Fruit fly (Drosophila melanogaster) whole organism, embryonic: ENCODE measurements around the gene amos.

Experiments used
- Aef1 ChIP-seq: fragments of 200-800 bp; sonication (Bioruptor generic); IDR thresholded peaks from 3 replicates; pipeline ENCODE4 v1.3.6; 2022; ENCODE audit warnings: missing biosample characterization, missing genetic modification characterization
- CG10366 ChIP-seq: fragments of 200-800 bp; sonication (Bioruptor generic); IDR thresholded peaks from 2 replicates; pipeline ENCODE4 v1.3.6; 2022; ENCODE audit warnings: missing biosample characterization, missing genetic modification characterization
- CG11247 ChIP-seq: fragments of 200-800 bp; sonication (Bioruptor generic); IDR thresholded peaks from 2 replicates; pipeline ENCODE4 v1.3.6; 2022; ENCODE audit warnings: missing biosample characterization, missing genetic modification characterization
- CG12155 ChIP-seq: fragments of 200-800 bp; sonication (Bioruptor generic); optimal IDR thresholded peaks from 3 replicates; lab custom pipeline; 2016; ENCODE audit warnings: missing biosample characterization, missing genetic modification characterization
- CG14014 ChIP-seq: fragments of 200-800 bp; sonication (Bioruptor generic); IDR thresholded peaks from 2 replicates; pipeline ENCODE4 v1.3.6; 2022; ENCODE audit warnings: missing biosample characterization, missing genetic modification characterization
- CG14441 ChIP-seq: fragments of 200-800 bp; sonication (Bioruptor generic); IDR thresholded peaks from 2 replicates; pipeline ENCODE4 v1.3.6; 2022; ENCODE audit warnings: missing biosample characterization, missing genetic modification characterization
- CG14667 ChIP-seq: fragments of 200-800 bp; sonication (Bioruptor generic); IDR thresholded peaks from 2 replicates; pipeline ENCODE4 v1.3.6; 2022; ENCODE audit warnings: missing biosample characterization, missing genetic modification characterization
- CG2116 ChIP-seq: fragments of 200-800 bp; sonication (Bioruptor generic); optimal IDR thresholded peaks from 3 replicates; lab custom pipeline; 2018; ENCODE audit warnings: missing biosample characterization, mild to moderate bottlenecking, missing genetic modification characterization
- CG2129 ChIP-seq: fragments of 200-800 bp; sonication (Bioruptor generic); IDR thresholded peaks from 2 replicates; pipeline ENCODE4 v1.3.6; 2022; ENCODE audit warnings: missing biosample characterization, missing genetic modification characterization; ENCODE audit not compliant: partially characterized antibody
- CG2875 ChIP-seq: fragments of 200-800 bp; sonication (Bioruptor generic); optimal IDR thresholded peaks from 2 replicates; lab custom pipeline; 2017; ENCODE audit warnings: missing biosample characterization, mild to moderate bottlenecking, missing genetic modification characterization, missing genetic modification reagents
- CG30431 ChIP-seq: fragments of 200-800 bp; sonication (Bioruptor generic); optimal IDR thresholded peaks from 2 replicates; lab custom pipeline; 2017; ENCODE audit warnings: missing biosample characterization, missing genetic modification characterization
- CG3065 ChIP-seq: fragments of 200-800 bp; sonication (Bioruptor generic); optimal IDR thresholded peaks from 2 replicates; lab custom pipeline; 2016; ENCODE audit warnings: missing biosample characterization, missing genetic modification characterization
- CG31365 ChIP-seq: fragments of 200-800 bp; sonication (Bioruptor generic); optimal IDR thresholded peaks from 2 replicates; lab custom pipeline; 2018; ENCODE audit warnings: missing biosample characterization, mild to moderate bottlenecking, missing genetic modification characterization
- CG6813 ChIP-seq: fragments of 200-800 bp; sonication (Bioruptor generic); optimal IDR thresholded peaks from 2 replicates; lab custom pipeline; 2017; ENCODE audit warnings: missing biosample characterization, missing genetic modification characterization, mild to moderate bottlenecking, moderate library complexity, missing genetic modification reagents
- CG9609 ChIP-seq: fragments of 200-800 bp; sonication (Bioruptor generic); optimal IDR thresholded peaks from 3 replicates; lab custom pipeline; 2016; ENCODE audit warnings: missing biosample characterization, missing genetic modification characterization
- CkIIα-i1 ChIP-seq: fragments of 200-800 bp; sonication (Bioruptor generic); IDR thresholded peaks from 2 replicates; pipeline ENCODE4 v1.3.6; 2022; ENCODE audit warnings: missing biosample characterization, missing genetic modification characterization
- Dfd ChIP-seq, 2 experiments: fragments of >200 bp; optimal IDR thresholded peaks; 2 replicates each; lab custom pipeline; 2017; ENCODE audit warnings: missing biosample characterization in 2 of 2, missing genetic modification characterization in 2 of 2
- Doc3 ChIP-seq: fragments of 200-800 bp; sonication (Bioruptor generic); IDR thresholded peaks from 3 replicates; pipeline ENCODE4 v1.3.6; 2022; ENCODE audit warnings: missing biosample characterization, missing genetic modification characterization; ENCODE audit not compliant: partially characterized antibody
- Drgx ChIP-seq: fragments of 200-800 bp; sonication (Bioruptor generic); IDR thresholded peaks from 2 replicates; pipeline ENCODE4 v1.3.6; 2022; ENCODE audit warnings: missing biosample characterization, missing genetic modification characterization
- Eip74EF ChIP-seq, 2 experiments: fragments of 200-800 bp in 1 of 2; fragments of >200 bp in 1 of 2; sonication (Bioruptor generic) in 1 of 2; optimal IDR thresholded peaks; 2 replicates each; lab custom pipeline; 2017 to 2019; ENCODE audit warnings: missing biosample characterization in 2 of 2, missing genetic modification characterization in 2 of 2, mild to moderate bottlenecking in 1 of 2, moderate library complexity in 1 of 2
- H2.0 ChIP-seq: fragments of 200-800 bp; sonication (Bioruptor generic); IDR thresholded peaks from 2 replicates; pipeline ENCODE4 v1.3.6; 2022; ENCODE audit warnings: missing biosample characterization, missing genetic modification characterization
- Hey ChIP-seq: fragments of 200-800 bp; sonication (Bioruptor generic); optimal IDR thresholded peaks from 3 replicates; lab custom pipeline; 2018; ENCODE audit warnings: missing biosample characterization, mild to moderate bottlenecking, missing genetic modification characterization
- Hmr ChIP-seq: fragments of 200-800 bp; sonication (Bioruptor generic); optimal IDR thresholded peaks from 3 replicates; lab custom pipeline; 2017; ENCODE audit warnings: mild to moderate bottlenecking, missing biosample characterization, missing genetic modification reagents, missing genetic modification characterization
- Hr3 ChIP-seq: fragments of 200-800 bp; sonication (Bioruptor generic); optimal IDR thresholded peaks from 3 replicates; lab custom pipeline; 2016; ENCODE audit warnings: missing biosample characterization, missing genetic modification characterization
- Hr51 ChIP-seq, 2 experiments: fragments of 200-800 bp; sonication (Bioruptor generic); optimal IDR thresholded peaks; 2 replicates in 1 of 2; 3 replicates in 1 of 2; lab custom pipeline; 2016 to 2018; ENCODE audit warnings: missing biosample characterization in 2 of 2, missing genetic modification characterization in 2 of 2, mild to moderate bottlenecking in 1 of 2, moderate library complexity in 1 of 2
- NFAT ChIP-seq: fragments of 200-800 bp; sonication (Bioruptor generic); IDR thresholded peaks from 2 replicates; pipeline ENCODE4 v1.3.6; 2022; ENCODE audit warnings: missing biosample characterization, missing genetic modification characterization
- Nf-YB ChIP-seq: fragments of 200-800 bp; sonication (Bioruptor generic); optimal IDR thresholded peaks from 3 replicates; lab custom pipeline; 2019; ENCODE audit warnings: missing biosample characterization, mild to moderate bottlenecking, missing genetic modification characterization, moderate library complexity
- Ptx1 ChIP-seq: fragments of 200-800 bp; sonication (Bioruptor generic); IDR thresholded peaks from 2 replicates; pipeline ENCODE4 v1.3.6; 2022; ENCODE audit warnings: missing biosample characterization, missing genetic modification characterization
- Vsx1 ChIP-seq: fragments of 200-800 bp; sonication (Bioruptor generic); optimal IDR thresholded peaks from 2 replicates; lab custom pipeline; 2017; ENCODE audit warnings: missing biosample characterization, mild to moderate bottlenecking, missing genetic modification characterization, missing genetic modification reagents
- Xbp1 ChIP-seq: fragments of 200-800 bp; sonication (Bioruptor generic); optimal IDR thresholded peaks from 3 replicates; lab custom pipeline; 2016; ENCODE audit warnings: missing biosample characterization, mild to moderate bottlenecking, missing genetic modification characterization
- YL-1 ChIP-seq: fragments of 200-800 bp; sonication (Bioruptor generic); optimal IDR thresholded peaks from 3 replicates; lab custom pipeline; 2017; ENCODE audit warnings: missing biosample characterization, mild to moderate bottlenecking, missing genetic modification characterization
- bbx ChIP-seq: fragments of 200-800 bp; sonication (Bioruptor generic); IDR thresholded peaks from 2 replicates; pipeline ENCODE4 v1.3.6; 2022; ENCODE audit warnings: missing biosample characterization, missing genetic modification characterization; ENCODE audit not compliant: partially characterized antibody
- bigmax ChIP-seq: fragments of 200-800 bp; sonication (Bioruptor generic); optimal IDR thresholded peaks from 2 replicates; lab custom pipeline; 2018; ENCODE audit warnings: missing biosample characterization, mild to moderate bottlenecking, missing genetic modification characterization
- bsh ChIP-seq, 2 experiments: fragments of 200-800 bp; sonication (Bioruptor generic); optimal IDR thresholded peaks; 2 replicates each; lab custom pipeline; 2017 to 2018; ENCODE audit warnings: mild to moderate bottlenecking in 2 of 2, missing biosample characterization in 2 of 2, missing genetic modification characterization in 2 of 2, moderate library complexity in 1 of 2
- cg ChIP-seq: fragments of 200-800 bp; sonication (Bioruptor generic); optimal IDR thresholded peaks from 3 replicates; lab custom pipeline; 2019; ENCODE audit warnings: missing biosample characterization, mild to moderate bottlenecking, missing genetic modification characterization, moderate library complexity
- corto ChIP-seq: fragments of 200-800 bp; sonication (Bioruptor generic); optimal IDR thresholded peaks from 2 replicates; lab custom pipeline; 2016; ENCODE audit warnings: missing biosample characterization, mild to moderate bottlenecking, missing genetic modification characterization, moderate library complexity
- croc ChIP-seq: fragments of 200-800 bp; sonication (Bioruptor generic); conservative IDR thresholded peaks from 3 replicates; pipeline ENCODE4 v1.3.6; 2022; ENCODE audit warnings: missing biosample characterization, missing genetic modification characterization
- crol ChIP-seq: fragments of 200-800 bp; sonication (Bioruptor generic); IDR thresholded peaks from 2 replicates; pipeline ENCODE4 v1.3.6; 2022; ENCODE audit warnings: missing biosample characterization, missing genetic modification characterization
- dan ChIP-seq: fragments of 200-800 bp; sonication (Bioruptor generic); IDR thresholded peaks from 2 replicates; pipeline ENCODE4 v1.3.6; 2022; ENCODE audit warnings: missing biosample characterization, missing genetic modification characterization
- fd64A ChIP-seq: fragments of 200-800 bp; sonication (Bioruptor generic); optimal IDR thresholded peaks from 3 replicates; lab custom pipeline; 2018; ENCODE audit warnings: missing biosample characterization, mild to moderate bottlenecking, missing genetic modification characterization
- fu2 ChIP-seq: fragments of 200-800 bp; sonication (Bioruptor generic); optimal IDR thresholded peaks from 2 replicates; lab custom pipeline; 2016; ENCODE audit warnings: missing biosample characterization, missing genetic modification characterization
- ham ChIP-seq: fragments of 200-800 bp; sonication (Bioruptor generic); IDR thresholded peaks from 2 replicates; pipeline ENCODE4 v1.3.6; 2022; ENCODE audit warnings: missing biosample characterization, missing genetic modification characterization
- lmd ChIP-seq: fragments of 200-800 bp; sonication (Bioruptor generic); IDR thresholded peaks from 2 replicates; pipeline ENCODE4 v1.3.6; 2022; ENCODE audit warnings: missing biosample characterization, missing genetic modification characterization
- lov ChIP-seq, 2 experiments: fragments of 200-800 bp in 1 of 2; fragments of >200 bp in 1 of 2; sonication (Bioruptor generic) in 1 of 2; IDR thresholded peaks in 1 of 2; optimal IDR thresholded peaks in 1 of 2; 2 replicates in 1 of 2; 3 replicates in 1 of 2; pipeline versions ENCODE4 v1.3.6 to Lab custom; 2017 to 2022; ENCODE audit warnings: missing biosample characterization in 1 of 2, missing genetic modification characterization in 1 of 2
- nau ChIP-seq: fragments of 200-800 bp; sonication (Bioruptor generic); optimal IDR thresholded peaks from 3 replicates; lab custom pipeline; 2017; ENCODE audit warnings: missing biosample characterization, mild to moderate bottlenecking, missing genetic modification characterization, missing genetic modification reagents
- pnt ChIP-seq: fragments of 200-800 bp; sonication (Bioruptor generic); optimal IDR thresholded peaks from 3 replicates; lab custom pipeline; 2016; ENCODE audit warnings: missing biosample characterization, missing genetic modification characterization
- sens ChIP-seq: fragments of 200-800 bp; sonication (Bioruptor generic); peaks from one replicate; lab custom pipeline; 2016; ENCODE audit warnings: missing biosample characterization, missing genetic modification characterization
- ssp ChIP-seq: fragments of 200-800 bp; sonication (Bioruptor generic); IDR thresholded peaks from 2 replicates; pipeline ENCODE4 v1.3.6; 2022; ENCODE audit warnings: missing biosample characterization, missing genetic modification characterization
- trem ChIP-seq: fragments of 200-800 bp; optimal IDR thresholded peaks from 3 replicates; lab custom pipeline; 2019; ENCODE audit warnings: missing biosample characterization, mild to moderate bottlenecking, missing genetic modification characterization, moderate library complexity
- unpg ChIP-seq: fragments of 200-800 bp; sonication (Bioruptor generic); optimal IDR thresholded peaks from 3 replicates; lab custom pipeline; 2018; ENCODE audit warnings: missing biosample characterization, mild to moderate bottlenecking, missing genetic modification characterization, moderate library complexity

The amos gene

DNA sequence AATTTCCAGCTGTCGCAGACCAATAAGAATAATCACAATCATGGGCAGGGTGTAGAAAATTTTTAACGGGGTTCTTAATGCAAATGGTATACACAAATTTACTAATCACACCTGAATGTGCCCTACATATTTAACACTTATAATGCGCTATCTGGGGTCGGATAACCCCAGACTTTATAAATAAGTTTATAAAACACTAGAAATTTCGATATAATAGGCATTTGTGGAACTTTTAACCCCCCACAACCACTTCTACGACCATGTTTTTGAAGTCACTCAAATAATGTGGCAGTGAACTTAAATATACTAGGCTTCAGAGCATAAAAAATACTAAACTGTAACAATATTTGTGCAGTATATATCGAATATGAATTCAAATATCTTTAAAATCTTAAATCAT lies 8.3 kb upstream of the amos start, which contains the start of gene CG10413 (continued):
- no peak for TF ChIP-seq CG2129 (GFP tag; lab: Robert Waterston, UW)
- TF ChIP-seq CkIIα-i1 (GFP tag; lab: Robert Waterston, UW) = peak; percentile 63; the same call in 1 of the 2 replicates
- peak; percentile 97 for TF ChIP-seq Drgx (GFP tag; lab: Robert Waterston, UW)
- TF ChIP-seq bsh (GFP tag; optimal IDR thresholded peaks at IDR 0.05; lab: Kevin White, UChicago) = peak; percentile 94 to 98
- peak; percentile 73 for TF ChIP-seq bigmax (GFP tag; lab: Kevin White, UChicago)
- peak; percentile 98 for TF ChIP-seq CG14014 (GFP tag; lab: Robert Waterston, UW)
- TF ChIP-seq pnt (GFP tag; lab: Kevin White, UChicago) = peak; percentile 97
- peak; percentile 67 for TF ChIP-seq crol (GFP tag; lab: Robert Waterston, UW)
- peak; percentile 98 for TF ChIP-seq Hmr (GFP tag; lab: Kevin White, UChicago)
- peak; percentile 96 for TF ChIP-seq CG30431 (GFP tag; lab: Kevin White, UChicago)
- TF ChIP-seq H2.0 (GFP tag; lab: Robert Waterston, UW) = peak; percentile 96
- peak; percentile 97 for TF ChIP-seq CG10366 (GFP tag; lab: Robert Waterston, UW)
- TF ChIP-seq nau = peak; percentile 97
- peak; percentile 98 for TF ChIP-seq CG9609
- peak; percentile 98 for TF ChIP-seq Hr3 (GFP tag; lab: Kevin White, UChicago)
- TF ChIP-seq Dfd (GFP tag; optimal IDR thresholded peaks at IDR 0.05; lab: Kevin White, UChicago) = no peak
- TF ChIP-seq Eip74EF (GFP tag; optimal IDR thresholded peaks at IDR 0.05; lab: Kevin White, UChicago) = peak in 1 of 2 experiments; percentile 97
- peak; percentile 97 for TF ChIP-seq NFAT
- TF ChIP-seq Nf-YB (GFP tag; lab: Kevin White, UChicago) = peak; percentile 89
- TF ChIP-seq CG6813 (GFP tag; lab: Kevin White, UChicago) = peak; percentile 97
- peak; percentile 92 for TF ChIP-seq Hey (tag; lab: Kevin White, UChicago)
- no peak for TF ChIP-seq cg (GFP tag; lab: Kevin White, UChicago)
- no peak for TF ChIP-seq bbx (GFP tag; lab: Robert Waterston, UW)
- 0 out of 3 replicates have a peak, but pooled peaks have one; percentile 23 for TF ChIP-seq Doc3 (GFP tag; lab: Robert Waterston, UW)
- peak; percentile 93 for TF ChIP-seq Vsx1 (GFP tag; lab: Kevin White, UChicago)
- peak; percentile 95 for TF ChIP-seq croc (GFP tag; lab: Robert Waterston, UW)
- peak; percentile 99 for TF ChIP-seq unpg
- peak; percentile 95 for TF ChIP-seq trem
- peak; percentile 96 for TF ChIP-seq corto
- TF ChIP-seq Xbp1 (GFP tag; lab: Kevin White, UChicago) = peak; percentile 99
- TF ChIP-seq ssp = peak; percentile 89
- peak; percentile 98 for TF ChIP-seq fu2 (GFP tag; lab: Kevin White, UChicago)
- TF ChIP-seq Aef1 = peak; percentile 95
- TF ChIP-seq CG2875 = peak; percentile 95
- peak; percentile 97 for TF ChIP-seq CG14441 (GFP tag; lab: Robert Waterston, UW)
- peak; percentile 98 for TF ChIP-seq Hr51 (GFP tag; optimal IDR thresholded peaks at IDR 0.05; lab: Kevin White, UChicago)
- peak; percentile 94 for TF ChIP-seq ham (GFP tag; lab: Robert Waterston, UW)
- TF ChIP-seq fd64A (GFP tag; lab: Kevin White, UChicago) = peak; percentile 92
- peak; percentile 100 for TF ChIP-seq sens
- TF ChIP-seq CG11247 = peak; percentile 97
- peak; percentile 97 for TF ChIP-seq CG14667 (GFP tag; lab: Robert Waterston, UW)
- peak; percentile 91 for TF ChIP-seq CG31365
- peak; percentile 96 for TF ChIP-seq CG12155 (GFP tag; lab: Kevin White, UChicago)
- TF ChIP-seq CG2116 (GFP tag; lab: Kevin White, UChicago) = peak; percentile 89
- TF ChIP-seq YL-1 (GFP tag; lab: Kevin White, UChicago) = peak; percentile 95
- no peak for TF ChIP-seq lov (optimal IDR thresholded peaks at IDR 0.05; lab: Kevin White, UChicago)
- TF ChIP-seq lov (GFP tag; IDR thresholded peaks at IDR 0.05; lab: Robert Waterston, UW) = peak; percentile 94
- TF ChIP-seq CG3065 (GFP tag; lab: Kevin White, UChicago) = peak; percentile 93
- TF ChIP-seq lmd (GFP tag; lab: Robert Waterston, UW) = peak; percentile 99
- TF ChIP-seq Ptx1 (GFP tag; lab: Robert Waterston, UW) = peak; percentile 98
- no peak; the same call in 1 of the 2 replicates for TF ChIP-seq dan
